Worm (Caenorhabditis elegans) whole organism, L1 larva: ENCODE measurements around the gene lin-39.

ENCODE experiments used
- aha-1 ChIP-seq: fragments of 150-350 bp; optimal IDR thresholded peaks from 2 replicates; lab custom pipeline; 2014; ENCODE audit warnings: missing biosample characterization, missing genetic modification characterization
- alr-1 ChIP-seq: fragments of 200-800 bp; sonication (Bioruptor generic); optimal IDR thresholded peaks from 2 replicates; lab custom pipeline; 2018; ENCODE audit warnings: borderline replicate concordance, mild to moderate bottlenecking, missing genetic modification characterization, missing compliant biosample characterization
- ama-1 ChIP-seq: fragments of 150-350 bp; optimal IDR thresholded peaks from 2 replicates; lab custom pipeline; 2014
- blmp-1 ChIP-seq: fragments of 150-350 bp; optimal IDR thresholded peaks from 2 replicates; lab custom pipeline; 2014; ENCODE audit warnings: missing biosample characterization, missing genetic modification characterization
- ceh-82 ChIP-seq, 3 experiments: fragments of 150-350 bp in 1 of 3; sonication (generic microtip) in 2 of 3; optimal IDR thresholded peaks; 2 replicates each; lab custom pipeline; 2014 to 2017; ENCODE audit warnings: missing biosample characterization in 3 of 3, missing genetic modification characterization in 3 of 3
- ceh-88 ChIP-seq: fragments of 200-800 bp; sonication (Bioruptor generic); IDR thresholded peaks from 2 replicates; pipeline ENCODE4 v1.3.6; 2022; ENCODE audit warnings: missing genetic modification characterization, missing compliant biosample characterization
- fos-1 ChIP-seq: fragments of 150-350 bp; optimal IDR thresholded peaks from 2 replicates; lab custom pipeline; 2014; ENCODE audit warnings: missing biosample characterization, missing genetic modification characterization
- hlh-4 ChIP-seq: sonication (generic microtip); optimal IDR thresholded peaks from 2 replicates; lab custom pipeline; 2016; ENCODE audit warnings: mild to moderate bottlenecking, missing genetic modification characterization, missing compliant biosample characterization
- lir-3 ChIP-seq: sonication (generic microtip); optimal IDR thresholded peaks from 2 replicates; lab custom pipeline; 2016; ENCODE audit warnings: mild to moderate bottlenecking, missing genetic modification characterization, moderate library complexity, missing compliant biosample characterization; ENCODE audit not compliant: poor library complexity
- pqm-1 ChIP-seq: sonication (generic microtip); optimal IDR thresholded peaks from 3 replicates; lab custom pipeline; 2017; ENCODE audit warnings: missing biosample characterization, missing genetic modification characterization
- snpc-4 ChIP-seq: fragments of 150-350 bp; optimal IDR thresholded peaks from 2 replicates; lab custom pipeline; 2014; ENCODE audit warnings: missing biosample characterization, missing genetic modification characterization
- unc-30 ChIP-seq: sonication (generic microtip); optimal IDR thresholded peaks from 2 replicates; lab custom pipeline; 2017; ENCODE audit warnings: missing biosample characterization, missing genetic modification characterization
- vab-15 ChIP-seq: sonication (generic microtip); optimal IDR thresholded peaks from 2 replicates; lab custom pipeline; 2017; ENCODE audit warnings: missing genotype, mild to moderate bottlenecking, missing genetic modification characterization, missing compliant biosample characterization
- zag-1 ChIP-seq: fragments of 150-350 bp; optimal IDR thresholded peaks from 2 replicates; lab custom pipeline; 2014; ENCODE audit warnings: missing biosample characterization, missing genetic modification characterization

DNA sequence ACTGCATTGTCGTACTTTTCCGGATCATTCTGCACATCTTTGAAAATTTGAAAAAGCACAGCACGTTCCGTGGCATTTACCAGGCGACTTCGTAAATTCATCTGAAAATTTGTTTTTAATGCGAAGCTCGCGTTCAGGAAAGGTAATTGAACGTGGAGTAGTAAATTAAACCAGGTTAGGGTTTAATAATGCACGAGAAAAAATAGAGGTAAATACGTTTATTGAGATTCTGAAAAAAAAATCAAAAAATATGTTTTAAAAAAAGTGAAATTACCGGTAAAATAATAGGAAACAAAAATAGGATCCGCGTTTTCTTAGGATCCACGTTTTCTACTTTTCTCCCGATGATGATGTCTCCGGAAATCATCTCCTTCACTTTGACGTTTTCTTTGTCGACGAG, 18.0 kb downstream of the lin-39 start, which contains the start of gene clk-2:
- TF ChIP-seq snpc-4 (tag; lab: Kevin White, UChicago) (no peak), zag-1 (tag; lab: Kevin White, UChicago) (no peak), alr-1 (tag; lab: Kevin White, UChicago) (no peak), pqm-1 (tag; lab: Kevin White, UChicago) (no peak), ama-1 (lab: Kevin White, UChicago) (no peak), fos-1 (tag; lab: Kevin White, UChicago) (no peak), vab-15 (tag; lab: Kevin White, UChicago) (no peak), hlh-4 (tag; lab: Kevin White, UChicago) (no peak), aha-1 (tag; lab: Kevin White, UChicago) (no peak), ceh-82 (tag; optimal IDR thresholded peaks at IDR 0.05; lab: Kevin White, UChicago) (no peak), unc-30 (tag; lab: Kevin White, UChicago) (no peak), ceh-88 (GFP tag; lab: Robert Waterston, UW) (no peak), blmp-1 (tag; lab: Kevin White, UChicago) (no peak), lir-3 (tag; lab: Kevin White, UChicago) (no peak)
